Fruit fly (Drosophila melanogaster): ENCODE results near the gene CG43389.

DNA sequence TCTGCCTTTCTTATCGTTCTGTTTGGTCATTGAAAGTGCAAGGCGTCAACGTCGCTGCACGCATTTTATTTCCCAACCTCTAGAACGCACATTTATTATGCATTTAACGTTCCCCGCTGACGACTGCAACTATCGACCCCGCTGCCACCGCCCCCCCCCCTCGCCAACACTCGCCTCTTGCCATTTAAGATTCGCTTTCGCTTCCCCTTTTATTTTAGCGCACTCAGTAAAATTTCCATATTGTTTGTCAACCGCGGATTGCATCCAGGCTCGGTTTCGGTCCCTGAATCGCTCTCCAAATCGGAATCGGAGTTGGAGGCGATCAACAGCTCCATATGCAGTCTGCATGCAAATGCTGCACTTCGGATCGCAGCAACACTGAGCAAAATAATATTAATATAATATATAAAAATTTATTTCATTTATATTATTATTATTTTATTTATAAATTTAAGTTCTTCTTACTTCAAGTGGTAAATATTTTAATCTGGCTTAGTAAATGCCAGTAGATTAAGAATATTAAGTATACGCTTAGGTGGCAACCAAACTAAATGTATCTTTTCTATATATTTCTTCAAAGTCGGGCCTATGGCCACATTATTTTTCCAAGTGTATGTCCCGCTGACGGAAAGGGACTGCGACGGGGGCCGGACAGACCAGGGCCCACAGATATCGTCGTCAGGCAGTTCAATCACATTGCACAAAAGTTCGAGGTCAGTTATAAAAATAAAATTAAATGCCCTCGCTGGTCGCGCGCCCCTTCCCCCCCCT is 7.0 kb upstream of the CG43389 start:
- TF ChIP-seq Mio (GFP tag; optimal IDR thresholded peaks at IDR 0.05) = no peak
- no peak for TF ChIP-seq Myc (optimal IDR thresholded peaks at IDR 0.05)
- TF ChIP-seq Vsx2 (GFP tag; optimal IDR thresholded peaks at IDR 0.05; ENCODE audit: partially characterized antibody) = no peak
- TF ChIP-seq psq (GFP tag; optimal IDR thresholded peaks at IDR 0.05) = peak; percentile 94
- no peak for TF ChIP-seq jim (GFP tag; optimal IDR thresholded peaks at IDR 0.05)
- TF ChIP-seq lola (GFP tag; optimal IDR thresholded peaks at IDR 0.05) = no peak
- no peak for TF ChIP-seq pan (optimal IDR thresholded peaks at IDR 0.05)
- TF ChIP-seq dmrt93B (GFP tag; optimal IDR thresholded peaks at IDR 0.05) = peak; percentile 93
- peak; percentile 79 for TF ChIP-seq woc (GFP tag; optimal IDR thresholded peaks at IDR 0.05)
- TF ChIP-seq OdsH (GFP tag; optimal IDR thresholded peaks at IDR 0.05) = peak; percentile 90
